Worm (Caenorhabditis elegans): ENCODE data around the gene K09B3.1.

ce11 chrIV:3805219-3805618 is 10.7 kb downstream of the K09B3.1 start, which contains the start of gene fbxc-47:
- no peak for TF ChIP-seq him-1 (tag; optimal IDR thresholded peaks at IDR 0.05)
- no peak for TF ChIP-seq dao-5 (tag; optimal IDR thresholded peaks at IDR 0.05)
- no peak for TF ChIP-seq W03F9.2 (tag; optimal IDR thresholded peaks at IDR 0.05)
